Fruit fly (Drosophila melanogaster) whole organism, embryonic: ENCODE results near the gene Hrd3.

ENCODE experiments used
- B-H2 ChIP-seq: fragments of 200-800 bp; sonication (Bioruptor generic); optimal IDR thresholded peaks from 2 replicates; lab custom pipeline; 2018; ENCODE audit warnings: missing biosample characterization, mild to moderate bottlenecking, missing genetic modification characterization
- Bteb2 ChIP-seq: fragments of 200-800 bp; sonication (Bioruptor generic); optimal IDR thresholded peaks from 2 replicates; lab custom pipeline; 2016; ENCODE audit warnings: missing biosample characterization, missing genetic modification characterization
- CG11093 ChIP-seq: fragments of 200-800 bp; sonication (Bioruptor generic); IDR thresholded peaks from 3 replicates; pipeline ENCODE4 v1.3.6; 2022; ENCODE audit warnings: missing biosample characterization, missing genetic modification characterization
- CG11695 ChIP-seq: fragments of 200-800 bp; sonication (Bioruptor generic); IDR thresholded peaks from 3 replicates; pipeline ENCODE4 v1.3.6; 2022; ENCODE audit warnings: missing biosample characterization, missing genetic modification characterization
- CG13296 ChIP-seq: fragments of 200-800 bp; sonication (Bioruptor generic); optimal IDR thresholded peaks from 3 replicates; lab custom pipeline; 2018; ENCODE audit warnings: missing biosample characterization, mild to moderate bottlenecking, missing genetic modification characterization
- CG13775 ChIP-seq: fragments of 200-800 bp; sonication (Bioruptor generic); optimal IDR thresholded peaks from 3 replicates; lab custom pipeline; 2017; ENCODE audit warnings: missing biosample characterization, mild to moderate bottlenecking, missing genetic modification characterization
- CG14050 ChIP-seq: fragments of 200-800 bp; sonication (Bioruptor generic); IDR thresholded peaks from 3 replicates; pipeline ENCODE4 v1.3.6; 2022; ENCODE audit warnings: missing biosample characterization, missing genetic modification characterization
- CG15601 ChIP-seq: fragments of 200-800 bp; sonication (Bioruptor generic); optimal IDR thresholded peaks from 3 replicates; lab custom pipeline; 2019; ENCODE audit warnings: missing biosample characterization, mild to moderate bottlenecking, missing genetic modification characterization, moderate library complexity
- CG16813 ChIP-seq: fragments of 200-800 bp; sonication (Bioruptor generic); IDR thresholded peaks from 3 replicates; pipeline ENCODE4 v1.3.6; 2022; ENCODE audit warnings: missing biosample characterization, missing genetic modification characterization; ENCODE audit not compliant: partially characterized antibody
- CG16863 ChIP-seq: fragments of 200-800 bp; sonication (Bioruptor generic); optimal IDR thresholded peaks from 3 replicates; lab custom pipeline; 2016; ENCODE audit warnings: missing biosample characterization, missing genetic modification characterization
- CG17385 ChIP-seq: fragments of 200-800 bp; sonication (Bioruptor generic); optimal IDR thresholded peaks from 3 replicates; lab custom pipeline; 2018; ENCODE audit warnings: missing biosample characterization, mild to moderate bottlenecking, missing genetic modification characterization
- CG1792 ChIP-seq: fragments of 200-800 bp; sonication (Bioruptor generic); optimal IDR thresholded peaks from 2 replicates; lab custom pipeline; 2016; ENCODE audit warnings: missing biosample characterization, missing genetic modification characterization
- CG2129 ChIP-seq: fragments of 200-800 bp; sonication (Bioruptor generic); IDR thresholded peaks from 2 replicates; pipeline ENCODE4 v1.3.6; 2022; ENCODE audit warnings: missing biosample characterization, missing genetic modification characterization; ENCODE audit not compliant: partially characterized antibody
- CG2889 ChIP-seq: fragments of 200-800 bp; sonication (Bioruptor generic); IDR thresholded peaks from 3 replicates; pipeline ENCODE4 v1.3.6; 2022; ENCODE audit warnings: missing biosample characterization, missing genetic modification characterization
- CG3281 ChIP-seq: fragments of 200-800 bp; sonication (Bioruptor generic); optimal IDR thresholded peaks from 3 replicates; lab custom pipeline; 2017; ENCODE audit warnings: missing biosample characterization, mild to moderate bottlenecking, missing genetic modification characterization
- CG6813 ChIP-seq: fragments of 200-800 bp; sonication (Bioruptor generic); optimal IDR thresholded peaks from 2 replicates; lab custom pipeline; 2017; ENCODE audit warnings: missing biosample characterization, missing genetic modification characterization, mild to moderate bottlenecking, moderate library complexity, missing genetic modification reagents
- CG7372 ChIP-seq: fragments of 200-800 bp; sonication (Bioruptor generic); IDR thresholded peaks from 2 replicates; pipeline ENCODE4 v1.3.6; 2022; ENCODE audit warnings: missing biosample characterization, missing genetic modification characterization
- CG8924 ChIP-seq: fragments of 200-800 bp; optimal IDR thresholded peaks from 3 replicates; lab custom pipeline; 2019; ENCODE audit warnings: missing biosample characterization, mild to moderate bottlenecking, missing genetic modification characterization, moderate library complexity
- Camta ChIP-seq: fragments of 200-800 bp; sonication (Bioruptor generic); optimal IDR thresholded peaks from 2 replicates; lab custom pipeline; 2016; ENCODE audit warnings: missing biosample characterization, missing genetic modification characterization
- CoRest ChIP-seq: fragments of 200-800 bp; sonication (Bioruptor generic); optimal IDR thresholded peaks from 3 replicates; lab custom pipeline; 2018; ENCODE audit warnings: missing biosample characterization, mild to moderate bottlenecking, missing genetic modification characterization, moderate library complexity
- D ChIP-seq, 2 experiments: fragments of 200-800 bp in 1 of 2; fragments of >200 bp in 1 of 2; sonication (Bioruptor generic) in 1 of 2; optimal IDR thresholded peaks; 2 replicates in 1 of 2; 3 replicates in 1 of 2; lab custom pipeline; 2017; ENCODE audit warnings: mild to moderate bottlenecking in 1 of 2, missing biosample characterization in 1 of 2, missing genetic modification characterization in 1 of 2, missing genetic modification reagents in 1 of 2
- Dfd ChIP-seq, 2 experiments: fragments of >200 bp; optimal IDR thresholded peaks; 2 replicates each; lab custom pipeline; 2017; ENCODE audit warnings: missing biosample characterization in 2 of 2, missing genetic modification characterization in 2 of 2
- Doc2 ChIP-seq: fragments of 200-800 bp; sonication (Bioruptor generic); IDR thresholded peaks from 2 replicates; pipeline ENCODE4 v1.3.6; 2022; ENCODE audit warnings: missing biosample characterization, missing genetic modification characterization
- Dp ChIP-seq: fragments of 200-800 bp; sonication (Bioruptor generic); optimal IDR thresholded peaks from 2 replicates; lab custom pipeline; 2018; ENCODE audit warnings: missing biosample characterization, mild to moderate bottlenecking, missing genetic modification characterization, moderate library complexity
- Dref ChIP-seq: fragments of 200-800 bp; sonication (Bioruptor generic); IDR thresholded peaks from 2 replicates; pipeline ENCODE4 v1.3.6; 2022; ENCODE audit warnings: missing biosample characterization, missing genetic modification characterization
- ERR ChIP-seq: fragments of 200-800 bp; sonication (Bioruptor generic); optimal IDR thresholded peaks from 2 replicates; lab custom pipeline; 2016; ENCODE audit warnings: missing biosample characterization, missing genetic modification characterization
- Eip74EF ChIP-seq, 2 experiments: fragments of 200-800 bp in 1 of 2; fragments of >200 bp in 1 of 2; sonication (Bioruptor generic) in 1 of 2; optimal IDR thresholded peaks; 2 replicates each; lab custom pipeline; 2017 to 2019; ENCODE audit warnings: missing biosample characterization in 2 of 2, missing genetic modification characterization in 2 of 2, mild to moderate bottlenecking in 1 of 2, moderate library complexity in 1 of 2
- Gug ChIP-seq: fragments of 200-800 bp; sonication (Bioruptor generic); IDR thresholded peaks from 4 replicates; pipeline ENCODE4 v1.3.6; 2022; ENCODE audit warnings: missing biosample characterization, missing genetic modification characterization
- HmgD ChIP-seq: fragments of 200-800 bp; sonication (Bioruptor generic); optimal IDR thresholded peaks from 3 replicates; lab custom pipeline; 2016; ENCODE audit warnings: missing biosample characterization, missing genetic modification characterization
- HmgZ ChIP-seq: fragments of 200-800 bp; sonication (Bioruptor generic); optimal IDR thresholded peaks from 2 replicates; lab custom pipeline; 2018; ENCODE audit warnings: missing biosample characterization, mild to moderate bottlenecking, missing genetic modification characterization
- Meics ChIP-seq: fragments of 200-800 bp; sonication (Bioruptor generic); optimal IDR thresholded peaks from 2 replicates; lab custom pipeline; 2017; ENCODE audit warnings: missing biosample characterization, mild to moderate bottlenecking, missing genetic modification characterization
- Nf-YA ChIP-seq: fragments of 200-800 bp; sonication (Bioruptor generic); IDR thresholded peaks from 2 replicates; pipeline ENCODE4 v1.3.6; 2022; ENCODE audit warnings: missing biosample characterization, missing genetic modification characterization
- Nf-YC ChIP-seq: fragments of 200-800 bp; optimal IDR thresholded peaks from 3 replicates; lab custom pipeline; 2019; ENCODE audit warnings: missing biosample characterization, mild to moderate bottlenecking, missing genetic modification characterization, moderate library complexity
- PHDP ChIP-seq: fragments of 200-800 bp; sonication (Bioruptor generic); optimal IDR thresholded peaks from 3 replicates; lab custom pipeline; 2018; ENCODE audit warnings: missing biosample characterization, mild to moderate bottlenecking, missing genetic modification characterization, moderate library complexity
- Sry-β ChIP-seq: fragments of 200-800 bp; sonication (Bioruptor generic); optimal IDR thresholded peaks from 2 replicates; lab custom pipeline; 2018; ENCODE audit warnings: missing biosample characterization, mild to moderate bottlenecking, missing genetic modification characterization, moderate library complexity
- aop ChIP-seq: fragments of 200-800 bp; sonication (Bioruptor generic); IDR thresholded peaks from 2 replicates; pipeline ENCODE4 v1.3.6; 2022; ENCODE audit warnings: missing biosample characterization, missing genetic modification characterization
- bcd ChIP-seq: fragments of 200-800 bp; sonication (Bioruptor generic); optimal IDR thresholded peaks from 2 replicates; lab custom pipeline; 2017; ENCODE audit warnings: missing biosample characterization, mild to moderate bottlenecking, missing genetic modification characterization
- corto ChIP-seq: fragments of 200-800 bp; sonication (Bioruptor generic); optimal IDR thresholded peaks from 2 replicates; lab custom pipeline; 2016; ENCODE audit warnings: missing biosample characterization, mild to moderate bottlenecking, missing genetic modification characterization, moderate library complexity
- disco-r ChIP-seq: fragments of 200-800 bp; sonication (Bioruptor generic); optimal IDR thresholded peaks from 2 replicates; lab custom pipeline; 2016; ENCODE audit warnings: missing biosample characterization, missing genetic modification characterization
- gfzf ChIP-seq: fragments of 200-800 bp; sonication (Bioruptor generic); optimal IDR thresholded peaks from 2 replicates; lab custom pipeline; 2016; ENCODE audit warnings: missing biosample characterization, mild to moderate bottlenecking, missing genetic modification characterization, moderate library complexity
- jing ChIP-seq: fragments of 200-800 bp; sonication (Bioruptor generic); optimal IDR thresholded peaks from 2 replicates; lab custom pipeline; 2018; ENCODE audit warnings: missing biosample characterization, mild to moderate bottlenecking, missing genetic modification characterization
- maf-S ChIP-seq: fragments of 200-800 bp; sonication (Bioruptor generic); optimal IDR thresholded peaks from 2 replicates; lab custom pipeline; 2016; ENCODE audit warnings: missing biosample characterization, missing genetic modification characterization
- otp ChIP-seq: fragments of 200-800 bp; sonication (Bioruptor generic); IDR thresholded peaks from 3 replicates; pipeline ENCODE4, ENCODE4 v1.3.6; 2022; ENCODE audit warnings: missing biosample characterization, missing genetic modification characterization
- ro ChIP-seq: fragments of 200-800 bp; sonication (Bioruptor generic); IDR thresholded peaks from 2 replicates; pipeline ENCODE4 v1.3.6; 2022; ENCODE audit warnings: missing biosample characterization, missing genetic modification characterization
- salm ChIP-seq: fragments of 200-800 bp; sonication (Bioruptor generic); optimal IDR thresholded peaks from 2 replicates; lab custom pipeline; 2018; ENCODE audit warnings: missing biosample characterization, mild to moderate bottlenecking, missing genetic modification characterization
- sqz ChIP-seq: fragments of 200-800 bp; sonication (Bioruptor generic); optimal IDR thresholded peaks from 3 replicates; lab custom pipeline; 2018; ENCODE audit warnings: missing biosample characterization, mild to moderate bottlenecking, missing genetic modification characterization
- sug ChIP-seq: fragments of 200-800 bp; optimal IDR thresholded peaks from 2 replicates; lab custom pipeline; 2019; ENCODE audit warnings: missing biosample characterization, mild to moderate bottlenecking, missing genetic modification characterization, moderate library complexity
- tin ChIP-seq: fragments of 200-800 bp; sonication (Bioruptor generic); optimal IDR thresholded peaks from 3 replicates; lab custom pipeline; 2016; ENCODE audit warnings: missing biosample characterization, missing genetic modification characterization
- vnd ChIP-seq: fragments of 200-800 bp; sonication (Bioruptor generic); IDR thresholded peaks from 3 replicates; pipeline ENCODE4 v1.3.6; 2022; ENCODE audit warnings: missing biosample characterization, missing genetic modification characterization; ENCODE audit not compliant: partially characterized antibody
- wek ChIP-seq: fragments of 200-800 bp; sonication (Bioruptor generic); optimal IDR thresholded peaks from 3 replicates; lab custom pipeline; 2018; ENCODE audit warnings: missing biosample characterization, mild to moderate bottlenecking, missing genetic modification characterization, moderate library complexity

Hrd3 gene

DNA sequence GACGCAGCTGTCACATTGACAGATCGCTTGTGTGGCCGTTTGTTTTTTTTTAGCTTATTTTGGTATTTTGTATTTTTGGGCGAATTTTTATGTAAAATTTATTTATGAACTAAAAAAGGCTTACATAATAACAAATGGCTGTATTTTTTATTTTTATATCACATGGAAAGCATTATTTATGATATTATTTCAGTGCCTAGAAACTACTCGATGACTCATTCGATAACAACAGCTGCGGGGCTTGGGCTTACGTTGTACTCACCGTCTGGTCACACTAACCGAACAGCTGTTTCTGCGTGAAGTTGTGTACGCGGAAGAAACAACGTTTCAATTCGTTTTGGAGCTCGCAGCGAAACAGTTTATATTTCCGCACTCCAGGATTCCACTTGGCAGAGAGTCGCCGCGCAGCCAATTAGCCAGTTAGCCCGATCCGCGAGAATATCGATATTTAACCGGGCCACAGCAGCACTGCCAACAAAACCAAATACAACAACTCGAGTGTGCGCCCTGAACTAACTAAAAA lies 25.3 kb downstream of the Hrd3 start, which contains the start of the genes Hmgcr and Rpn9 (continued):
- TF ChIP-seq CG15601 (peak; percentile 76), gfzf (GFP tag; lab: Kevin White, UChicago) (peak; percentile 93), bcd (GFP tag; lab: Kevin White, UChicago) (no peak), Gug (GFP tag; lab: Robert Waterston, UW) (no peak), wek (GFP tag; lab: Kevin White, UChicago) (peak; percentile 30), Nf-YC (peak; percentile 38), Nf-YA (GFP tag; lab: Robert Waterston, UW) (no peak), CG2129 (no peak), Dp (GFP tag; lab: Kevin White, UChicago) (peak; percentile 48), CG14050 (GFP tag; lab: Robert Waterston, UW) (no peak), CG11695 (GFP tag; lab: Robert Waterston, UW) (no peak), CG13296 (GFP tag; lab: Kevin White, UChicago) (peak; percentile 18), CG17385 (GFP tag; lab: Kevin White, UChicago) (no peak), CG13775 (GFP tag; lab: Kevin White, UChicago) (no peak), CG8924 (tag; lab: Kevin White, UChicago) (peak; percentile 44), aop (GFP tag; lab: Robert Waterston, UW) (no peak), ERR (GFP tag; lab: Kevin White, UChicago) (peak; percentile 11), D (optimal IDR thresholded peaks at IDR 0.05; lab: Kevin White, UChicago) (no peak), D (GFP tag; optimal IDR thresholded peaks at IDR 0.05; lab: Kevin White, UChicago) (no peak), maf-S (GFP tag; lab: Kevin White, UChicago) (no peak), CG7372 (no peak), B-H2 (GFP tag; lab: Kevin White, UChicago) (no peak), CG16813 (GFP tag; lab: Robert Waterston, UW) (no peak), PHDP (tag; lab: Kevin White, UChicago) (peak; percentile 47), CG16863 (no peak), CG11093 (GFP tag; lab: Robert Waterston, UW) (no peak), CG1792 (no peak), HmgZ (tag; lab: Kevin White, UChicago) (peak; percentile 32), Meics (GFP tag; lab: Kevin White, UChicago) (no peak), otp (GFP tag; lab: Robert Waterston, UW) (no peak), Eip74EF (GFP tag; optimal IDR thresholded peaks at IDR 0.05; lab: Kevin White, UChicago) (peak in 1 of 2 experiments; percentile 71), sug (tag; lab: Kevin White, UChicago) (peak; percentile 33), Bteb2 (GFP tag; lab: Kevin White, UChicago) (no peak), CG6813 (GFP tag; lab: Kevin White, UChicago) (no peak), disco-r (no peak), Dfd (GFP tag; optimal IDR thresholded peaks at IDR 0.05; lab: Kevin White, UChicago) (no peak), Camta (GFP tag; lab: Kevin White, UChicago) (peak; percentile 21), Dref (GFP tag; lab: Robert Waterston, UW) (no peak; the same call in 1 of the 2 replicates), CoRest (tag; lab: Kevin White, UChicago) (peak; percentile 55), CG3281 (GFP tag; lab: Kevin White, UChicago) (peak; percentile 2), sqz (GFP tag; lab: Kevin White, UChicago) (no peak), vnd (no peak), salm (tag; lab: Kevin White, UChicago) (peak; percentile 31), tin (GFP tag; lab: Kevin White, UChicago) (no peak), Sry-β (GFP tag; lab: Kevin White, UChicago) (peak; percentile 10), CG2889 (GFP tag; lab: Robert Waterston, UW) (no peak), HmgD (no peak), Doc2 (GFP tag; lab: Robert Waterston, UW) (no peak), corto (no peak), jing (GFP tag; lab: Kevin White, UChicago) (no peak), ro (no peak)
